Worm (Caenorhabditis elegans): ENCODE data around the gene frk-1.

DNA sequence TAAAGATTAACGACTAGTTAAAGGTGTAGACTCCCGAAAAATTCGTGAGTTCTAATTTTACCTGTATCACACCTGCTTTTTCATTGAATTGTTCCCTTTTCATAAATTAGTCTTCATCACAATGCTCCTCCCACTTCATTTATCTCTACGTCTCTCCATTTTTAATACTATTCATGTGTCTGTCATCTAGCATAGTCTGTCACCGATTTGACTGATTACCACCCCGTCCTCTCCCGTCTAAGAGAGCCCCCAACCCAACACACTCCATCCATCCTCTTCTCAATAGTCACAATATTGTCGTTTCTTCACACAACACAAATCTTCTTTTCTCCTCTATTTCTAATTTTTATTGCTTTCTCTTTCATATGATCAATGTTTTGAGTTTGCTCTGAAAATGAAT, 22.2 kb downstream of the frk-1 start:
- TF ChIP-seq him-1 (tag; optimal IDR thresholded peaks at IDR 0.05): no peak
- TF ChIP-seq dao-5 (tag; optimal IDR thresholded peaks at IDR 0.05): no peak

Measured in whole organism, L4/young adult.